Fruit fly (Drosophila melanogaster): Measurements from ENCODE around the gene msl-2.

The msl-2 gene

dm6 chr2L:3472242-3472641, 6.3 kb upstream of the msl-2 start, which contains the start of gene Pgant4 (continued):
- TF ChIP-seq CG10321 (GFP tag; IDR thresholded peaks at IDR 0.05): no peak
- no peak; the same call in 1 of the 2 replicates for TF ChIP-seq Gsc (GFP tag; IDR thresholded peaks at IDR 0.05)
- TF ChIP-seq ac (GFP tag; optimal IDR thresholded peaks at IDR 0.05): no peak
- no peak for TF ChIP-seq eve (GFP tag; optimal IDR thresholded peaks at IDR 0.05)
- peak; percentile 95 for TF ChIP-seq CG11456 (GFP tag; IDR thresholded peaks at IDR 0.05)
- no peak for TF ChIP-seq Sin3A (optimal IDR thresholded peaks at IDR 0.05)
- TF ChIP-seq E2f2 (GFP tag; IDR thresholded peaks at IDR 0.05): peak; percentile 99
- TF ChIP-seq tx (GFP tag; optimal IDR thresholded peaks at IDR 0.05): no peak
- no peak for TF ChIP-seq usp (GFP tag; optimal IDR thresholded peaks at IDR 0.05)
- TF ChIP-seq CG11696 (GFP tag; IDR thresholded peaks at IDR 0.05): no peak
- no peak for TF ChIP-seq Hey (tag; optimal IDR thresholded peaks at IDR 0.05)
- TF ChIP-seq CG18764 (GFP tag; optimal IDR thresholded peaks at IDR 0.05): peak; percentile 17
- TF ChIP-seq dan (GFP tag; IDR thresholded peaks at IDR 0.05): no peak
- TF ChIP-seq Elba2 (GFP tag; optimal IDR thresholded peaks at IDR 0.05): peak; percentile 55
- peak; percentile 36; the same call in 2 of the 3 replicates for TF ChIP-seq croc (GFP tag; conservative IDR thresholded peaks at IDR 0.05)
- TF ChIP-seq gem (tag; optimal IDR thresholded peaks at IDR 0.05): no peak
- no peak for TF ChIP-seq D19B (GFP tag; optimal IDR thresholded peaks at IDR 0.05)
- TF ChIP-seq Sox100B (GFP tag; optimal IDR thresholded peaks at IDR 0.05): no peak
- TF ChIP-seq br (optimal IDR thresholded peaks at IDR 0.05): no peak
- TF ChIP-seq danr (GFP tag; IDR thresholded peaks at IDR 0.05): no peak
- no peak for TF ChIP-seq CG8281 (tag; optimal IDR thresholded peaks at IDR 0.05)
- TF ChIP-seq bsh (GFP tag; optimal IDR thresholded peaks at IDR 0.05): peak in 1 of 2 experiments; percentile 40
- TF ChIP-seq CG9215 (GFP tag; IDR thresholded peaks at IDR 0.05): peak; percentile 28; the same call in 1 of the 2 replicates
- TF ChIP-seq ci (GFP tag; IDR thresholded peaks at IDR 0.05): peak; percentile 82; the same call in 2 of the 3 replicates
- no peak for TF ChIP-seq CG18476 (GFP tag; optimal IDR thresholded peaks at IDR 0.05)
- no peak for TF ChIP-seq unc-4 (GFP tag; IDR thresholded peaks at IDR 0.05; ENCODE audit: partially characterized antibody)
- no peak for TF ChIP-seq al (GFP tag; IDR thresholded peaks at IDR 0.05)
- no peak for TF ChIP-seq cwo (GFP tag; optimal IDR thresholded peaks at IDR 0.05)
- peak; percentile 15 for TF ChIP-seq CG2116 (GFP tag; optimal IDR thresholded peaks at IDR 0.05)
- TF ChIP-seq dmrt99B (tag; optimal IDR thresholded peaks at IDR 0.05): no peak
- no peak for TF ChIP-seq zf30C (GFP tag; optimal IDR thresholded peaks at IDR 0.05)
- TF ChIP-seq CG33213 (GFP tag; optimal IDR thresholded peaks at IDR 0.05): peak; percentile 35
- peak; percentile 68 for TF ChIP-seq Atf6 (GFP tag; IDR thresholded peaks at IDR 0.05)
- TF ChIP-seq slbo (GFP tag; IDR thresholded peaks at IDR 0.05): peak; percentile 83
- TF ChIP-seq Ada2b (GFP tag; IDR thresholded peaks at IDR 0.05): no peak
- peak; percentile 37 for TF ChIP-seq CG16863 (GFP tag; optimal IDR thresholded peaks at IDR 0.05)
- peak; percentile 85 for TF ChIP-seq CG9932 (GFP tag; IDR thresholded peaks at IDR 0.05)
- TF ChIP-seq Dp (GFP tag; optimal IDR thresholded peaks at IDR 0.05): peak; percentile 97
- TF ChIP-seq tna (GFP tag; IDR thresholded peaks at IDR 0.05; ENCODE audit: partially characterized antibody): no peak
- no peak for TF ChIP-seq D19A (tag; optimal IDR thresholded peaks at IDR 0.05)
- TF ChIP-seq CG14860 (GFP tag; IDR thresholded peaks at IDR 0.05; ENCODE audit: partially characterized antibody): no peak
- peak; percentile 50 for TF ChIP-seq CG8944 (GFP tag; optimal IDR thresholded peaks at IDR 0.05)
- TF ChIP-seq CG13775 (GFP tag; optimal IDR thresholded peaks at IDR 0.05): peak; percentile 37
- no peak for TF ChIP-seq aop (GFP tag; IDR thresholded peaks at IDR 0.05)
- TF ChIP-seq ftz-f1 (GFP tag; optimal IDR thresholded peaks at IDR 0.05): peak; percentile 33
- TF ChIP-seq ro (GFP tag; IDR thresholded peaks at IDR 0.05): peak; percentile 29; the same call in 1 of the 2 replicates
- no peak for TF ChIP-seq prd (optimal IDR thresholded peaks at IDR 0.05)
- peak; percentile 92 for TF ChIP-seq prd (GFP tag; IDR thresholded peaks at IDR 0.05)
- TF ChIP-seq shn (GFP tag; optimal IDR thresholded peaks at IDR 0.05): no peak
- no peak for TF ChIP-seq CG1832 (GFP tag; optimal IDR thresholded peaks at IDR 0.05)
- peak; percentile 28; the same call in 1 of the 2 replicates for TF ChIP-seq amos (GFP tag; IDR thresholded peaks at IDR 0.05; ENCODE audit: partially characterized antibody)
- TF ChIP-seq pfk (GFP tag; optimal IDR thresholded peaks at IDR 0.05): no peak
